Worm (Caenorhabditis elegans) whole organism, L4 larva: Measurements from ENCODE around the gene egg-3.

ENCODE experiments used
- D1046.2 ChIP-seq: fragments of 200-800 bp; sonication (Bioruptor generic); IDR thresholded peaks from 2 replicates; pipeline ENCODE4 v1.3.6; 2022; ENCODE audit warnings: missing genetic modification characterization, missing compliant biosample characterization
- F10B5.3 ChIP-seq: sonication (generic microtip); optimal IDR thresholded peaks from 2 replicates; lab custom pipeline; 2016; ENCODE audit warnings: mild to moderate bottlenecking, missing genetic modification characterization, missing compliant biosample characterization
- F26F4.8 ChIP-seq: fragments of 200-800 bp; sonication (Bioruptor generic); conservative IDR thresholded peaks from 2 replicates; pipeline ENCODE4 v1.3.6; 2022; ENCODE audit warnings: missing genetic modification characterization, missing compliant biosample characterization
- F49E8.2 ChIP-seq: sonication (generic microtip); optimal IDR thresholded peaks from 2 replicates; lab custom pipeline; 2016; ENCODE audit warnings: missing compliant biosample characterization, mild to moderate bottlenecking, missing genetic modification characterization, borderline replicate concordance
- T20F7.1 ChIP-seq: fragments of 200-800 bp; sonication (Bioruptor generic); optimal IDR thresholded peaks from 2 replicates; lab custom pipeline; 2018; ENCODE audit warnings: mild to moderate bottlenecking, missing genetic modification characterization, missing compliant biosample characterization
- T26A8.4 ChIP-seq: fragments of 200-800 bp; sonication (Bioruptor generic); IDR thresholded peaks from 2 replicates; pipeline ENCODE4 v1.3.6; 2022; ENCODE audit warnings: missing genetic modification characterization, missing compliant biosample characterization
- Y48G9A.11 ChIP-seq: fragments of 200-800 bp; sonication (Bioruptor generic); IDR thresholded peaks from 2 replicates; pipeline ENCODE4 v1.3.6; 2022; ENCODE audit warnings: missing genetic modification reagents, missing genetic modification characterization, missing compliant biosample characterization
- Y5F2A.4 ChIP-seq: fragments of 200-800 bp; sonication (Bioruptor generic); optimal IDR thresholded peaks from 2 replicates; lab custom pipeline; 2018; ENCODE audit warnings: mild to moderate bottlenecking, missing genetic modification characterization, missing compliant biosample characterization
- Y75B8A.6 ChIP-seq: fragments of 200-800 bp; sonication (Bioruptor generic); IDR thresholded peaks from 2 replicates; pipeline ENCODE4 v1.3.6; 2022; ENCODE audit warnings: missing genetic modification reagents, missing genetic modification characterization, missing compliant biosample characterization
- ZK546.5 ChIP-seq, 2 experiments: sonication (generic microtip); optimal IDR thresholded peaks; 2 replicates each; lab custom pipeline; 2017; ENCODE audit warnings: missing biosample characterization in 2 of 2, missing genetic modification characterization in 2 of 2
- aly-2 ChIP-seq: sonication (generic microtip); optimal IDR thresholded peaks from 2 replicates; lab custom pipeline; 2018; ENCODE audit warnings: missing biosample characterization, missing genetic modification characterization
- ama-1 ChIP-seq: fragments of 150-350 bp; optimal IDR thresholded peaks from 2 replicates; lab custom pipeline; 2014; ENCODE audit warnings: inconsistent platforms, mixed read lengths
- arid-1 ChIP-seq: fragments of 200-800 bp; sonication (Bioruptor generic); conservative IDR thresholded peaks from 2 replicates; pipeline ENCODE4 v1.3.6; 2022; ENCODE audit warnings: missing genetic modification reagents, missing genetic modification characterization, missing compliant biosample characterization
- attf-4 ChIP-seq: sonication (generic microtip); optimal IDR thresholded peaks from 3 replicates; lab custom pipeline; 2017; ENCODE audit warnings: missing biosample characterization, missing genetic modification characterization
- ceh-28 ChIP-seq: fragments of 150-350 bp; optimal IDR thresholded peaks from 2 replicates; lab custom pipeline; 2014; ENCODE audit warnings: missing biosample characterization, missing genetic modification reagents, missing genetic modification characterization
- ceh-32 ChIP-seq: sonication (generic microtip); optimal IDR thresholded peaks from 2 replicates; lab custom pipeline; 2016; ENCODE audit warnings: mild to moderate bottlenecking, missing genetic modification characterization, missing compliant biosample characterization; ENCODE audit not compliant: poor library complexity
- ceh-82 ChIP-seq: sonication (generic microtip); optimal IDR thresholded peaks from 2 replicates; lab custom pipeline; 2017; ENCODE audit warnings: missing biosample characterization, missing genetic modification characterization
- daf-8 ChIP-seq: fragments of 200-800 bp; sonication (Bioruptor generic); IDR thresholded peaks from 2 replicates; pipeline ENCODE4 v1.3.6; 2022; ENCODE audit warnings: missing genetic modification characterization, missing compliant biosample characterization
- dmd-8 ChIP-seq: fragments of 200-800 bp; sonication (Bioruptor generic); IDR thresholded peaks from 2 replicates; pipeline ENCODE4 v1.3.6; 2022; ENCODE audit warnings: missing genetic modification characterization, missing compliant biosample characterization
- duxl-1 ChIP-seq: sonication (generic microtip); optimal IDR thresholded peaks from 2 replicates; lab custom pipeline; 2016; ENCODE audit warnings: mild to moderate bottlenecking, missing genetic modification characterization, moderate library complexity, missing compliant biosample characterization; ENCODE audit not compliant: poor library complexity
- dve-1 ChIP-seq: sonication (generic microtip); optimal IDR thresholded peaks from 2 replicates; lab custom pipeline; 2017; ENCODE audit warnings: antibody characterized with exemption, mild to moderate bottlenecking, missing genetic modification characterization, missing compliant biosample characterization; ENCODE audit not compliant: insufficient read depth
- egl-43 ChIP-seq: fragments of 200-800 bp; sonication (Bioruptor generic); IDR thresholded peaks from 2 replicates; pipeline ENCODE4 v1.3.6; 2022; ENCODE audit warnings: missing genetic modification reagents, missing genetic modification characterization, missing compliant biosample characterization
- fos-1 ChIP-seq: fragments of 150-350 bp; optimal IDR thresholded peaks from 2 replicates; lab custom pipeline; 2014; ENCODE audit warnings: missing biosample characterization, missing genetic modification characterization
- hif-1 ChIP-seq, 2 experiments: sonication (generic microtip); optimal IDR thresholded peaks; 2 replicates each; lab custom pipeline; 2016 to 2017; ENCODE audit warnings: missing compliant biosample characterization in 2 of 2, missing genetic modification characterization in 2 of 2, missing genetic modification reagents in 2 of 2, missing genotype in 2 of 2, mild to moderate bottlenecking in 1 of 2
- jun-1 ChIP-seq: fragments of 150-350 bp; optimal IDR thresholded peaks from 2 replicates; lab custom pipeline; 2014; ENCODE audit warnings: missing biosample characterization, missing genetic modification reagents, missing genetic modification characterization
- lim-7 ChIP-seq: fragments of 200-800 bp; sonication (Bioruptor generic); IDR thresholded peaks from 2 replicates; pipeline ENCODE4 v1.3.6; 2022; ENCODE audit warnings: missing genetic modification characterization, missing compliant biosample characterization
- lin-1 ChIP-seq: fragments of 200-800 bp; sonication (Bioruptor generic); IDR thresholded peaks from 2 replicates; pipeline ENCODE4 v1.3.6; 2022; ENCODE audit warnings: missing genetic modification reagents, missing genetic modification characterization, missing compliant biosample characterization
- lin-38 ChIP-seq: fragments of 200-800 bp; sonication (Bioruptor generic); IDR thresholded peaks from 2 replicates; pipeline ENCODE4 v1.3.6; 2022; ENCODE audit warnings: missing genetic modification reagents, missing genetic modification characterization, missing compliant biosample characterization
- lin-39 ChIP-seq: fragments of 150-350 bp; optimal IDR thresholded peaks from 2 replicates; lab custom pipeline; 2014; ENCODE audit warnings: missing biosample characterization, missing genetic modification reagents, missing genetic modification characterization
- lsy-2 ChIP-seq, 2 experiments: fragments of 150-350 bp in 1 of 2; sonication (generic microtip) in 1 of 2; optimal IDR thresholded peaks; 2 replicates each; lab custom pipeline; 2014 to 2017; ENCODE audit warnings: missing biosample characterization in 2 of 2, missing genetic modification characterization in 2 of 2
- mdl-1 ChIP-seq, 2 experiments: fragments of 150-350 bp in 1 of 2; sonication (generic microtip) in 1 of 2; optimal IDR thresholded peaks; 2 replicates each; lab custom pipeline; 2014 to 2017; ENCODE audit warnings: missing biosample characterization in 2 of 2, missing genetic modification characterization in 2 of 2
- mes-2 ChIP-seq: sonication (generic microtip); optimal IDR thresholded peaks from 2 replicates; lab custom pipeline; 2016; ENCODE audit warnings: missing genotype, mild to moderate bottlenecking, missing genetic modification characterization, missing compliant biosample characterization; ENCODE audit not compliant: poor library complexity, severe bottlenecking
- mxl-2 ChIP-seq: fragments of 200-800 bp; sonication (Bioruptor generic); conservative IDR thresholded peaks from 2 replicates; pipeline ENCODE4 v1.3.6; 2022; ENCODE audit warnings: missing genetic modification reagents, missing genetic modification characterization, missing compliant biosample characterization
- mxl-3 ChIP-seq: fragments of 200-800 bp; sonication (Bioruptor generic); optimal IDR thresholded peaks from 2 replicates; lab custom pipeline; 2018; ENCODE audit warnings: mild to moderate bottlenecking, missing genetic modification characterization, missing compliant biosample characterization
- nhr-10 ChIP-seq: fragments of 150-350 bp; optimal IDR thresholded peaks from 2 replicates; lab custom pipeline; 2014; ENCODE audit warnings: missing biosample characterization, missing genetic modification characterization
- nhr-102 ChIP-seq: sonication (generic microtip); optimal IDR thresholded peaks from 2 replicates; lab custom pipeline; 2016; ENCODE audit warnings: mild to moderate bottlenecking, missing genetic modification characterization, moderate library complexity, missing compliant biosample characterization
- nhr-25 ChIP-seq: sonication (generic microtip); optimal IDR thresholded peaks from 2 replicates; lab custom pipeline; 2017; ENCODE audit warnings: missing genetic modification characterization, mild to moderate bottlenecking, missing compliant biosample characterization, antibody characterized with exemption, moderate library complexity, borderline replicate concordance; ENCODE audit not compliant: insufficient read depth
- nhr-28 ChIP-seq: fragments of 150-350 bp; optimal IDR thresholded peaks from 2 replicates; lab custom pipeline; 2014; ENCODE audit warnings: missing biosample characterization, missing genetic modification characterization
- nhr-42 ChIP-seq: fragments of 200-800 bp; sonication (Bioruptor generic); IDR thresholded peaks from 2 replicates; pipeline ENCODE4 v1.3.6; 2022; ENCODE audit warnings: missing genetic modification characterization, missing compliant biosample characterization
- nhr-48 ChIP-seq: sonication (generic microtip); optimal IDR thresholded peaks from 2 replicates; lab custom pipeline; 2016; ENCODE audit warnings: mild to moderate bottlenecking, missing genetic modification characterization, missing compliant biosample characterization
- nhr-6 ChIP-seq: fragments of 150-350 bp; optimal IDR thresholded peaks from 2 replicates; lab custom pipeline; 2014; ENCODE audit warnings: missing biosample characterization, missing genetic modification characterization
- pha-4 ChIP-seq, 2 experiments: fragments of 150-350 bp in 1 of 2; fragments of 200-800 bp in 1 of 2; sonication (Bioruptor generic) in 1 of 2; IDR thresholded peaks in 1 of 2; optimal IDR thresholded peaks in 1 of 2; 2 replicates each; pipeline versions ENCODE4 v1.3.6 to Lab custom; 2014 to 2022; ENCODE audit warnings: missing genetic modification characterization in 2 of 2, missing genetic modification reagents in 2 of 2, missing biosample characterization in 1 of 2, missing compliant biosample characterization in 1 of 2
- php-3 ChIP-seq: fragments of 200-800 bp; sonication (Bioruptor generic); IDR thresholded peaks from 2 replicates; pipeline ENCODE4 v1.3.6; 2022; ENCODE audit warnings: missing genetic modification reagents, missing genetic modification characterization, missing compliant biosample characterization
- pqm-1 ChIP-seq: sonication (generic microtip); optimal IDR thresholded peaks from 2 replicates; lab custom pipeline; 2017; ENCODE audit warnings: missing biosample characterization, missing genetic modification characterization
- rbr-2 ChIP-seq: sonication (generic microtip); optimal IDR thresholded peaks from 2 replicates; lab custom pipeline; 2016; ENCODE audit warnings: missing genotype, missing genetic modification characterization, missing compliant biosample characterization
- set-16 ChIP-seq: fragments of 200-800 bp; sonication (Bioruptor generic); IDR thresholded peaks from 2 replicates; pipeline ENCODE4 v1.3.6; 2022; ENCODE audit warnings: missing genetic modification reagents, missing genetic modification characterization, missing compliant biosample characterization
- zag-1 ChIP-seq: fragments of 150-350 bp; optimal IDR thresholded peaks from 2 replicates; lab custom pipeline; 2014; ENCODE audit warnings: missing biosample characterization, missing genetic modification characterization
- zfp-2 ChIP-seq: sonication (generic microtip); optimal IDR thresholded peaks from 2 replicates; lab custom pipeline; 2016; ENCODE audit warnings: mild to moderate bottlenecking, missing genetic modification characterization, missing compliant biosample characterization
- zip-2 ChIP-seq: fragments of 150-350 bp; optimal IDR thresholded peaks from 2 replicates; lab custom pipeline; 2014; ENCODE audit warnings: missing biosample characterization, missing genetic modification characterization
- ztf-11 ChIP-seq: fragments of 150-350 bp; optimal IDR thresholded peaks from 2 replicates; lab custom pipeline; 2014; ENCODE audit warnings: missing biosample characterization, missing genetic modification characterization
- ztf-7 ChIP-seq: fragments of 150-350 bp; optimal IDR thresholded peaks from 2 replicates; lab custom pipeline; 2014; ENCODE audit warnings: missing biosample characterization, missing genetic modification characterization

The egg-3 gene

ce11 chrII:10872541-10872940 lies 11.7 kb downstream of the egg-3 start, which contains the start of the genes cyn-4 and copz-1 (continued):
- TF ChIP-seq mdl-1 (tag; optimal IDR thresholded peaks at IDR 0.05; lab: Kevin White, UChicago) = no peak
- no peak for TF ChIP-seq dmd-8 (GFP tag; lab: Robert Waterston, UW)
- TF ChIP-seq arid-1 (GFP tag; lab: Robert Waterston, UW) = peak; percentile 40; the same call in 1 of the 2 replicates
- peak; percentile 69 for TF ChIP-seq lin-38 (GFP tag; lab: Robert Waterston, UW)
- TF ChIP-seq ztf-11 (tag; lab: Kevin White, UChicago) = no peak
- TF ChIP-seq jun-1 (tag; lab: Kevin White, UChicago) = no peak
- no peak for TF ChIP-seq nhr-10
- TF ChIP-seq pqm-1 (tag; lab: Kevin White, UChicago) = no peak
- TF ChIP-seq D1046.2 (GFP tag; lab: Robert Waterston, UW) = no peak
- no peak for TF ChIP-seq F10B5.3
- no peak for TF ChIP-seq aly-2 (tag; lab: Kevin White, UChicago)
- no peak for TF ChIP-seq set-16 (GFP tag; lab: Robert Waterston, UW)
- no peak for TF ChIP-seq daf-8 (GFP tag; lab: Robert Waterston, UW)
- no peak for TF ChIP-seq F49E8.2 (tag; lab: Kevin White, UChicago)
- TF ChIP-seq ceh-28 (tag; lab: Kevin White, UChicago) = no peak
- TF ChIP-seq egl-43 (GFP tag; lab: Robert Waterston, UW) = no peak
- TF ChIP-seq lim-7 (GFP tag; lab: Robert Waterston, UW) = no peak
- no peak for TF ChIP-seq nhr-48 (tag; lab: Kevin White, UChicago)
- TF ChIP-seq zag-1 (tag; lab: Kevin White, UChicago) = no peak
- TF ChIP-seq nhr-25 (tag; lab: Kevin White, UChicago) = peak; percentile 15
- peak; percentile 98 for TF ChIP-seq mes-2 (tag; lab: Kevin White, UChicago)
- TF ChIP-seq Y48G9A.11 (GFP tag; lab: Robert Waterston, UW) = no peak
- no peak for TF ChIP-seq ZK546.5 (tag; optimal IDR thresholded peaks at IDR 0.05; lab: Kevin White, UChicago)
- no peak for TF ChIP-seq attf-4 (tag; lab: Kevin White, UChicago)
- peak; percentile 35 for TF ChIP-seq T20F7.1 (GFP tag; lab: Kevin White, UChicago)
- TF ChIP-seq lin-1 (GFP tag; lab: Robert Waterston, UW) = no peak
- no peak for TF ChIP-seq ama-1 (lab: Kevin White, UChicago)
- no peak for TF ChIP-seq ceh-82
- TF ChIP-seq dve-1 (tag; lab: Kevin White, UChicago) = peak; percentile 70
- TF ChIP-seq nhr-42 (GFP tag; lab: Robert Waterston, UW) = no peak
- peak; percentile 66 for TF ChIP-seq nhr-6 (tag; lab: Kevin White, UChicago)
- peak in 1 of 2 experiments; percentile 88 for TF ChIP-seq hif-1 (tag; optimal IDR thresholded peaks at IDR 0.05; lab: Kevin White, UChicago)
- no peak for TF ChIP-seq mxl-3
- TF ChIP-seq ceh-32 (tag; lab: Kevin White, UChicago) = no peak
- no peak for TF ChIP-seq ztf-7
- TF ChIP-seq zip-2 (tag; lab: Kevin White, UChicago) = no peak
- TF ChIP-seq lin-39 (tag; lab: Kevin White, UChicago) = no peak
- TF ChIP-seq nhr-28 = peak; percentile 50
- no peak for TF ChIP-seq mxl-2 (GFP tag; lab: Robert Waterston, UW)
- peak; percentile 50 to 94 for TF ChIP-seq lsy-2 (tag; optimal IDR thresholded peaks at IDR 0.05; lab: Kevin White, UChicago)
- no peak for TF ChIP-seq fos-1
- TF ChIP-seq php-3 (GFP tag; lab: Robert Waterston, UW) = no peak
- peak; percentile 69 for TF ChIP-seq rbr-2 (tag; lab: Kevin White, UChicago)
- TF ChIP-seq Y75B8A.6 = no peak
- TF ChIP-seq pha-4 (GFP tag; IDR thresholded peaks at IDR 0.05; lab: Robert Waterston, UW) = no peak
- no peak for TF ChIP-seq pha-4 (tag; optimal IDR thresholded peaks at IDR 0.05; lab: Kevin White, UChicago)
- no peak for TF ChIP-seq nhr-102
- peak; percentile 50 for TF ChIP-seq duxl-1 (tag; lab: Kevin White, UChicago)
- TF ChIP-seq F26F4.8 (GFP tag; lab: Robert Waterston, UW) = no peak
- no peak for TF ChIP-seq zfp-2 (tag; lab: Kevin White, UChicago)
- TF ChIP-seq T26A8.4 (GFP tag; lab: Robert Waterston, UW) = no peak
- TF ChIP-seq Y5F2A.4 (GFP tag; lab: Kevin White, UChicago) = no peak
